Fruit fly (Drosophila melanogaster) whole organism, wandering third instar larva: ENCODE measurements around the gene Cpr62Bb.

ENCODE experiments used
- Hnf4 ChIP-seq: fragments of 200-800 bp; sonication (Bioruptor generic); optimal IDR thresholded peaks from 2 replicates; lab custom pipeline; 2016; ENCODE audit warnings: missing biosample characterization, mild to moderate bottlenecking, missing genetic modification characterization
- Hr78 ChIP-seq: fragments of >200 bp; optimal IDR thresholded peaks from 2 replicates; lab custom pipeline; 2017; ENCODE audit warnings: missing biosample characterization, missing genetic modification characterization
- Myc ChIP-seq: fragments of >200 bp; optimal IDR thresholded peaks from 2 replicates; lab custom pipeline; 2017
- brk ChIP-seq: fragments of 200-800 bp; sonication (Bioruptor generic); optimal IDR thresholded peaks from 2 replicates; lab custom pipeline; 2016; ENCODE audit warnings: missing biosample characterization, mild to moderate bottlenecking, missing genetic modification characterization
- jim ChIP-seq: fragments of 175-275, 200-325 bp; sonication (Bioruptor generic); optimal IDR thresholded peaks from 2 replicates; lab custom pipeline; 2016; ENCODE audit warnings: missing biosample characterization, mild to moderate bottlenecking, missing genetic modification characterization
- sv ChIP-seq: fragments of 200-800 bp; sonication (Bioruptor generic); optimal IDR thresholded peaks from 3 replicates; lab custom pipeline; 2016; ENCODE audit warnings: missing biosample characterization, missing genetic modification characterization

dm6 chr3L:1860749-1861148 is 25.8 kb upstream of the Cpr62Bb start:
- no peak for TF ChIP-seq Hnf4
- no peak for TF ChIP-seq Myc (lab: Kevin White, UChicago)
- no peak for TF ChIP-seq brk (GFP tag; lab: Kevin White, UChicago)
- no peak for TF ChIP-seq Hr78
- no peak for TF ChIP-seq sv (GFP tag; lab: Kevin White, UChicago)
- TF ChIP-seq jim = no peak
